Fruit fly (Drosophila melanogaster): ENCODE measurements around the gene CG5151.

Gene CG5151

DNA sequence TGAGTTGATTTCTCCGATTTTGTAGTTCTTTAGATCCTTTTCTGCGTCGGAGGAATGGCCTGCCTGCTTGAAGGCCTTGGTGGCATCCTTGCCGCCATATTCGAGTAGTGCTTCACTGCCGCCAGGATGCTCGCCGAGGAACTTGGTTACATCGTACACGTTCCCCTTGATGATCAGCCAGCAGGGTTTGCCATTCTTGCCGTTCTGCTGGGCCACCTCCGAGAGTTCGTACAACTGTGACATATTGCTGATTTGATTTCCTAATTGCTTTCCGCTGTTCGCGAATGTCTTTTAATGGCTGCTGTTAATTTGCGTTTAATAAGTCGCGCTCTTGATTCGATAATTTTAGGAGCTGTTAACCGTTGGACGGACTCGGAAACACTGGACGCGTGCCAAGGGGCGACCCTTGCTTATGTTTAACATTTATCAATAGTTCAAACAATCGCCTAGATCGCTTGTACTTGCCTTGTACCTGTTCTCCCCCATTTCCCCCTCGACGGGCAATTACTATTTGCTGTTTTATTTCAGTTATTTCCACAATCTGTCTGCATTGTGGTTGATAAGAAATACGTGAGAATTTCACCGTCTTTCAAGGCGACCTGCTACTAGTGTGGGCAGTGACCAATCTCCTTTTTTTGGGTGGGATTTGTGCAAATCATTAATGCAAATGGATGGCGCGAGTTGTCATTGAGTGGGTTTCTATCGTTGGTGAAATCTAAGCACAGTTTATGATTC is 27.5 kb downstream of the CG5151 start:
- TF ChIP-seq CG14655 (GFP tag; optimal IDR thresholded peaks at IDR 0.05) (no peak), CG34367 (tag; optimal IDR thresholded peaks at IDR 0.05) (no peak), Pif1A (GFP tag; optimal IDR thresholded peaks at IDR 0.05) (no peak), CG10348 (GFP tag; IDR thresholded peaks at IDR 0.05) (no peak), D1 (tag; optimal IDR thresholded peaks at IDR 0.05) (no peak), gl (tag; optimal IDR thresholded peaks at IDR 0.05) (no peak), fd96Ca (GFP tag; IDR thresholded peaks at IDR 0.05) (no peak), EcR (GFP tag; optimal IDR thresholded peaks at IDR 0.05) (no peak), CG13204 (GFP tag; optimal IDR thresholded peaks at IDR 0.05) (no peak), CG4496 (GFP tag; IDR thresholded peaks at IDR 0.05) (no peak)

DNA sequence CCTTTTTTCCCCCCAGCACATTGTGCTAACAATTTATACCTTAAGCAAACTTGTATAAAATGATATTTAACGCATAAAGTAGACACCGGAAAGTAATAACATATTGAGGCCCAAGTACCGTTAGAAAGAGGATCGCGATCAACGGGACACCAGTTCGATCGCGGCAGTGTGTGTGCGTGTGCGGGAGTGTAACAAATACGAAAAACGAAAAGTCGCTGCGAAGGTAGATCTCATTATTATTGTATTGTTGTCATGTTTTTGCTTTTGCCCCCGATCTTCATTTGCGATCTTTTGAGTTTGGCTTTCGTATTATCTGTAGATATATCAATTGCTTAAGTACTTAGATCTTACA is 32.5 kb downstream of the CG5151 start:
- no peak for TF ChIP-seq CG4496 (GFP tag; IDR thresholded peaks at IDR 0.05)
- TF ChIP-seq CG9948 (tag; optimal IDR thresholded peaks at IDR 0.05) = no peak
- TF ChIP-seq fd96Ca (GFP tag; IDR thresholded peaks at IDR 0.05) = no peak

DNA sequence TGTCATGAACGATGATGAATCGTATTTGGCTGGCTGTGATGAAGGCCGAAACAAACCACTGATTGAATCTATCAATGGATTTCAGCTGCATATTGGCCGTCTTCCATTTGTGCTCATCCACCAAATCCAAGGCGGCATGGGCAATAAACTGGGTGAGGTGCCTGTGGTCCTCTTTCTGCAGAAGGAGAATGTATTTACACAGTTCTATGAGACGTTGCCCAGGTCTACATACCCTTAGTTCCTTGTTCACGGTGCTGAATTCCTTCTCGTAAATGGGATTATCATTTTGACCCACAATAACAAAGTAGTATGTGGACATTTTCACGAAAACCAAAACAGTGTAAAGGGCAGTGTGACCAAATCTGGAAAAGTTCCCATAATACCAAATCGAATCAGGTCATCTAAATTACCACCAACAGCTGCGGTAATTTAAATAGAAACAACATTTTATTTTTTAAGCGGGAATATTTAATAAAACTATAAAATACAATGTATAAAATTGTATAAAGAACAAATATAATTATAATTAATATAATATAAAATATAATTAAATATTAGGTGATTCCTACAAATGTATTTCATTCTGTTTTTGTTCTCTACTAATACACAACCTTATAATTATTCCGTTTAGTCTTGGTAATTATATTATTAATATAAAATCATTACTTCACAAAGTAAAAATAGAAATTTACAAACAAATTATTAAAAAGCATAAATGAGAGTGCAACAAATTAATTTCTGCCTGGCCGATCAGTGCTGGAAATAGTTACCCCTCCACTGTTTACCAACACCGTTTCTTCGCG is 33.0 kb downstream of the CG5151 start, which contains the start of the genes Trs20 and elg1:
TSS of gene Trs20 (minus strand) at position 369 of the 803 bp plus-strand sequence.
TSS of gene elg1 (plus strand) at position 765 of the 803 bp plus-strand sequence.
- TF ChIP-seq CG8301 (tag; optimal IDR thresholded peaks at IDR 0.05) (no peak), CG8159 (tag; optimal IDR thresholded peaks at IDR 0.05) (no peak), CG10348 (GFP tag; IDR thresholded peaks at IDR 0.05) (no peak), CG13204 (GFP tag; optimal IDR thresholded peaks at IDR 0.05) (no peak), Pif1B (GFP tag; optimal IDR thresholded peaks at IDR 0.05) (no peak), EcR (GFP tag; optimal IDR thresholded peaks at IDR 0.05) (peak; percentile 27), CG15710 (tag; optimal IDR thresholded peaks at IDR 0.05) (peak; percentile 60), CG12605 (GFP tag; IDR thresholded peaks at IDR 0.05) (no peak; the same call in 1 of the 2 replicates), Snoo (tag; optimal IDR thresholded peaks at IDR 0.05) (peak; percentile 49), CG9948 (tag; optimal IDR thresholded peaks at IDR 0.05) (peak; percentile 24), Ets98B (GFP tag; IDR thresholded peaks at IDR 0.05) (peak; percentile 10; the same call in 1 of the 2 replicates), CG14655 (GFP tag; optimal IDR thresholded peaks at IDR 0.05) (no peak), CG34367 (tag; optimal IDR thresholded peaks at IDR 0.05) (peak; percentile 23), gl (tag; optimal IDR thresholded peaks at IDR 0.05) (no peak), CG17806 (tag; optimal IDR thresholded peaks at IDR 0.05) (peak; percentile 20), rn (GFP tag; IDR thresholded peaks at IDR 0.05) (no peak), Pif1A (GFP tag; optimal IDR thresholded peaks at IDR 0.05) (no peak), D1 (tag; optimal IDR thresholded peaks at IDR 0.05) (no peak), fd96Ca (GFP tag; IDR thresholded peaks at IDR 0.05) (no peak), CG32121 (GFP tag; IDR thresholded peaks at IDR 0.05) (peak; percentile 40; the same call in 1 of the 2 replicates), CG4496 (GFP tag; IDR thresholded peaks at IDR 0.05) (no peak)

DNA sequence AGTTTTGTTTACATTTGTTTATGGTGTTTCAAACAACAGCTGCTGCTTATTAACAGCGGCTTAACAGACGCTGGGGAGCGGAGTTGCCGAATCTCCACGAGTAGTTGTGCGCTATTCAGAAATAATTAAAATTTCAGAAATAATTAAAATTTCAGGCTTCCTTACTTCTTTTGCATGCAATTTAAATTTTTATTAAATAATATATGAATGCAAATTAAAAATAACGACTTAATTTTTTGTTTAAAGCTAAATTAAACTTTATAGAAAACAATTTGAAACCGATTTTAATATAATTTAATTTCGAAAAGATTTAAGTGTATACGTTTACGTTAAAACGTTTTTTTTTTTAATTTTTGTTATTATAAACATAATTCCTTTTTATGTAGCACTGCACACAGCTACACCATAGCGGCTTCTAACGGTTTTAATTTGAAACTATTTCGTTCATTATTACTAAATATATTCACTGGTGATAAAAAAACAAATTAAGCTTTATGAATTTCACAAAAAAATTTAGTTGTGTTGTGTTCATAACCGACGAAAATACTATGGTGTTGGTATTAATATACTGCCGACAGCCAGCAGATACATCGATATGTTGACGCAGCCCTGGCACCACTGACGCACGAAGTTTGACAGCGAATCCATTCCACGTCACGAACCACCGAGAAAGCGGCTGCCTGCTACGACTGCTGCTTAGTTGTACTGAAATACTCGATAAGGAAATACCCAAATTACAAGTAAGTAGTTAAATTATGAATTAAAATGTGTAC is 35.3 kb downstream of the CG5151 start, which contains the start of gene SsRbeta:
TSS of gene SsRbeta (plus strand) at position 645 of the 773 bp plus-strand sequence.
- TF ChIP-seq CG32121 (GFP tag; IDR thresholded peaks at IDR 0.05) (peak; percentile 21; the same call in 1 of the 2 replicates), CG8159 (tag; optimal IDR thresholded peaks at IDR 0.05) (peak; percentile 2), Snoo (tag; optimal IDR thresholded peaks at IDR 0.05) (peak; percentile 23), D1 (tag; optimal IDR thresholded peaks at IDR 0.05) (peak; percentile 38), rn (GFP tag; IDR thresholded peaks at IDR 0.05) (peak; percentile 28; the same call in 1 of the 2 replicates), CG9948 (tag; optimal IDR thresholded peaks at IDR 0.05) (no peak), CG4496 (GFP tag; IDR thresholded peaks at IDR 0.05) (peak; percentile 33; the same call in 2 of the 3 replicates), CG14655 (GFP tag; optimal IDR thresholded peaks at IDR 0.05) (no peak), CG12605 (GFP tag; IDR thresholded peaks at IDR 0.05) (peak; percentile 7; the same call in 1 of the 2 replicates), Pif1A (GFP tag; optimal IDR thresholded peaks at IDR 0.05) (no peak), Ets98B (GFP tag; IDR thresholded peaks at IDR 0.05) (peak; percentile 5; the same call in 1 of the 2 replicates), CG13204 (GFP tag; optimal IDR thresholded peaks at IDR 0.05) (no peak)

DNA sequence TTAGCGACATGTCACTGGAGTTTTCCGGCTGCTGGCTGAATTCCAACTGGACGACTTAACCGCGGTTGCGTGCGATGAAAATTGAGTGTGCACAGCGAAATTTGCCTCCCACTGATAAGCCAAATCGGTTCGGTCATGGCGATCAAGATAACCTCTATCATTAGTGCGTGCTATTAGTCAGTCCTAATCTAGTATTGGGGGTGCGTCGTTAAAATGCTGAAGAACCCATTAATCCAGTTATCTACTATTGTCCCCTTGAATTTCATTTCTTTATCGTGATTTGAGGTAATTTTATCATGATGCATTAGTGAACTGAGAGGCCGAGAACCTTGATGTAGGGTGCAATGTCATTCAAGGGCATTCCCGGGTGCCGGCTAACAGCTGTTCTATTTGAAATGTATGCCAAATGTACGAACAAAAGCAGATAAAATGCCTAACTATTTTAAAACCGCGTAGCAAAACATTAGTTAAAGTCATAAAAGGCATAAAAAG is 36.0 kb downstream of the CG5151 start, which contains the start of gene Pgm1:
TSS of gene Pgm1 (minus strand) at position 51 of the 492 bp plus-strand sequence.
- TF ChIP-seq CG4496 (GFP tag; IDR thresholded peaks at IDR 0.05) (peak; percentile 87), CG13204 (GFP tag; optimal IDR thresholded peaks at IDR 0.05) (no peak), CG8159 (tag; optimal IDR thresholded peaks at IDR 0.05) (peak; percentile 86), fd96Ca (GFP tag; IDR thresholded peaks at IDR 0.05) (peak; percentile 89; the same call in 2 of the 3 replicates), Pif1A (GFP tag; optimal IDR thresholded peaks at IDR 0.05) (no peak), Ets98B (GFP tag; IDR thresholded peaks at IDR 0.05) (peak; percentile 68), rn (GFP tag; IDR thresholded peaks at IDR 0.05) (peak; percentile 75), CG12605 (GFP tag; IDR thresholded peaks at IDR 0.05) (peak; percentile 63), D1 (tag; optimal IDR thresholded peaks at IDR 0.05) (no peak), CG17806 (tag; optimal IDR thresholded peaks at IDR 0.05) (peak; percentile 85), gl (tag; optimal IDR thresholded peaks at IDR 0.05) (peak; percentile 86), EcR (GFP tag; optimal IDR thresholded peaks at IDR 0.05) (peak; percentile 71), CG14655 (GFP tag; optimal IDR thresholded peaks at IDR 0.05) (no peak), CG9948 (tag; optimal IDR thresholded peaks at IDR 0.05) (peak; percentile 83), CG10348 (GFP tag; IDR thresholded peaks at IDR 0.05) (peak; percentile 62), Pif1B (GFP tag; optimal IDR thresholded peaks at IDR 0.05) (no peak), CG15710 (tag; optimal IDR thresholded peaks at IDR 0.05) (peak; percentile 79), Snoo (tag; optimal IDR thresholded peaks at IDR 0.05) (peak; percentile 86), CG8301 (tag; optimal IDR thresholded peaks at IDR 0.05) (peak; percentile 91), CG34367 (tag; optimal IDR thresholded peaks at IDR 0.05) (no peak), CG32121 (GFP tag; IDR thresholded peaks at IDR 0.05) (peak; percentile 77)
